Worm (Caenorhabditis elegans): Measurements from ENCODE around the gene W02D7.8.

ce11 chrV:8304461-8305195, 1.6 kb downstream of the W02D7.8 start, which contains the start of gene W02D7.11:
- no peak for TF ChIP-seq ama-1 (optimal IDR thresholded peaks at IDR 0.05)
- TF ChIP-seq ama-1 (GFP tag; optimal IDR thresholded peaks at IDR 0.05), result no peak
- no peak for TF ChIP-seq unc-130 (GFP tag; optimal IDR thresholded peaks at IDR 0.05)
- TF ChIP-seq chd-7 (tag; optimal IDR thresholded peaks at IDR 0.05), result no peak
- no peak for TF ChIP-seq snpc-1.3 (tag; optimal IDR thresholded peaks at IDR 0.05; ENCODE audit: insufficient read depth)
- no peak for TF ChIP-seq T26A5.8 (tag; optimal IDR thresholded peaks at IDR 0.05)
- TF ChIP-seq cebp-1 (GFP tag; IDR thresholded peaks at IDR 0.05), result no peak
- no peak for TF ChIP-seq cebp-1 (tag; optimal IDR thresholded peaks at IDR 0.05)
- TF ChIP-seq madf-6 (GFP tag; IDR thresholded peaks at IDR 0.05), result no peak
- TF ChIP-seq Y56A3A.18 (GFP tag; IDR thresholded peaks at IDR 0.05), result no peak
- TF ChIP-seq ets-4 (GFP tag; optimal IDR thresholded peaks at IDR 0.05), result no peak
- no peak for TF ChIP-seq C06A6.2 (GFP tag; conservative IDR thresholded peaks at IDR 0.05)
- TF ChIP-seq mel-28 (tag; optimal IDR thresholded peaks at IDR 0.05; ENCODE audit: borderline replicate concordance), result no peak
- TF ChIP-seq Y67H2A.10 (GFP tag; conservative IDR thresholded peaks at IDR 0.05), result no peak
- no peak for TF ChIP-seq let-607 (tag; optimal IDR thresholded peaks at IDR 0.05)
